Worm (Caenorhabditis elegans) whole organism, L3 larva: ENCODE measurements around the gene yju-2.

Source experiments
- R02D3.7 ChIP-seq: fragments of 150-350 bp; optimal IDR thresholded peaks from 2 replicates; lab custom pipeline; 2014; ENCODE audit warnings: missing biosample characterization, missing genetic modification characterization
- ZK546.5 ChIP-seq: sonication (generic microtip); optimal IDR thresholded peaks from 2 replicates; lab custom pipeline; 2017; ENCODE audit warnings: missing biosample characterization, missing genetic modification characterization
- aly-2 ChIP-seq: fragments of 150-350 bp; optimal IDR thresholded peaks from 2 replicates; lab custom pipeline; 2014; ENCODE audit warnings: missing biosample characterization, missing genetic modification characterization
- ama-1 ChIP-seq: fragments of 150-350 bp; optimal IDR thresholded peaks from 2 replicates; lab custom pipeline; 2018
- ceh-16 ChIP-seq: sonication (generic microtip); optimal IDR thresholded peaks from 2 replicates; lab custom pipeline; 2017; ENCODE audit warnings: missing biosample characterization, missing genetic modification characterization
- ceh-28 ChIP-seq: fragments of 150-350 bp; optimal IDR thresholded peaks from 2 replicates; lab custom pipeline; 2014; ENCODE audit warnings: missing biosample characterization, missing genetic modification reagents, missing genetic modification characterization
- ceh-82 ChIP-seq: fragments of 150-350 bp; optimal IDR thresholded peaks from 2 replicates; lab custom pipeline; 2014; ENCODE audit warnings: missing biosample characterization, missing genetic modification characterization
- ceh-9 ChIP-seq: sonication (generic microtip); optimal IDR thresholded peaks from 2 replicates; lab custom pipeline; 2018; ENCODE audit warnings: missing biosample characterization, missing genetic modification characterization
- egl-27 ChIP-seq: sonication (generic microtip); optimal IDR thresholded peaks from 4 replicates; lab custom pipeline; 2017; ENCODE audit warnings: missing biosample characterization, missing genetic modification reagents, missing genetic modification characterization
- egl-5 ChIP-seq: fragments of 150-350 bp; optimal IDR thresholded peaks from 2 replicates; lab custom pipeline; 2017; ENCODE audit warnings: missing biosample characterization, missing genetic modification reagents, missing genetic modification characterization, inconsistent platforms
- elt-1 ChIP-seq: fragments of 150-350 bp; optimal IDR thresholded peaks from 2 replicates; lab custom pipeline; 2014; ENCODE audit warnings: missing biosample characterization, missing genetic modification characterization
- elt-2 ChIP-seq: sonication (generic microtip); optimal IDR thresholded peaks from 2 replicates; lab custom pipeline; 2016; ENCODE audit warnings: missing genetic modification reagents, mild to moderate bottlenecking, missing genetic modification characterization, missing compliant biosample characterization
- elt-3 ChIP-seq, 3 experiments: fragments of 150-350 bp in 1 of 3; sonication (generic microtip) in 2 of 3; optimal IDR thresholded peaks; 2 replicates in 2 of 3; 4 replicates in 1 of 3; lab custom pipeline; 2014 to 2017; ENCODE audit warnings: missing biosample characterization in 3 of 3, missing genetic modification characterization in 3 of 3
- fkh-10 ChIP-seq: sonication (generic microtip); optimal IDR thresholded peaks from 2 replicates; lab custom pipeline; 2017; ENCODE audit warnings: missing biosample characterization, missing genetic modification reagents, missing genetic modification characterization
- fkh-2 ChIP-seq: fragments of 150-350 bp; optimal IDR thresholded peaks from 2 replicates; lab custom pipeline; 2014; ENCODE audit warnings: missing biosample characterization, missing genetic modification reagents, missing genetic modification characterization
- hmg-11 ChIP-seq: sonication (generic microtip); optimal IDR thresholded peaks from 2 replicates; lab custom pipeline; 2016; ENCODE audit warnings: missing genetic modification characterization, missing compliant biosample characterization
- jun-1 ChIP-seq: fragments of 150-350 bp; optimal IDR thresholded peaks from 2 replicates; lab custom pipeline; 2014; ENCODE audit warnings: missing biosample characterization, missing genetic modification reagents, missing genetic modification characterization
- lin-15B ChIP-seq: fragments of 150-350 bp; optimal IDR thresholded peaks from 2 replicates; lab custom pipeline; 2014; ENCODE audit warnings: missing biosample characterization, missing genetic modification characterization
- lin-39 ChIP-seq: fragments of 150-350 bp; optimal IDR thresholded peaks from 2 replicates; lab custom pipeline; 2018; ENCODE audit warnings: missing biosample characterization, missing genetic modification reagents, missing genetic modification characterization
- lsy-12 ChIP-seq: sonication (generic microtip); optimal IDR thresholded peaks from 2 replicates; lab custom pipeline; 2016; ENCODE audit warnings: mild to moderate bottlenecking, missing genetic modification characterization, missing compliant biosample characterization
- mdl-1 ChIP-seq: fragments of 150-350 bp; optimal IDR thresholded peaks from 2 replicates; lab custom pipeline; 2014; ENCODE audit warnings: missing biosample characterization, missing genetic modification characterization
- nfya-1 ChIP-seq: sonication (generic microtip); optimal IDR thresholded peaks from 2 replicates; lab custom pipeline; 2017; ENCODE audit warnings: missing genetic modification characterization, mild to moderate bottlenecking, missing compliant biosample characterization, antibody characterized with exemption, moderate library complexity; ENCODE audit not compliant: insufficient read depth
- nhr-11 ChIP-seq: fragments of 150-350 bp; optimal IDR thresholded peaks from 2 replicates; lab custom pipeline; 2014; ENCODE audit warnings: missing biosample characterization, missing genetic modification characterization
- nhr-12 ChIP-seq: fragments of 150-350 bp; optimal IDR thresholded peaks from 2 replicates; lab custom pipeline; 2014; ENCODE audit warnings: missing biosample characterization, missing genetic modification characterization
- nhr-23 ChIP-seq: fragments of 150-350 bp; optimal IDR thresholded peaks from 2 replicates; lab custom pipeline; 2014; ENCODE audit warnings: missing biosample characterization, missing genetic modification reagents, missing genetic modification characterization
- nhr-237 ChIP-seq: fragments of 150-350 bp; optimal IDR thresholded peaks from 2 replicates; lab custom pipeline; 2014; ENCODE audit warnings: missing biosample characterization, missing genetic modification characterization
- nhr-25 ChIP-seq: sonication (generic microtip); optimal IDR thresholded peaks from 2 replicates; lab custom pipeline; 2017; ENCODE audit warnings: missing biosample characterization, missing genetic modification characterization
- nhr-28 ChIP-seq: fragments of 150-350 bp; optimal IDR thresholded peaks from 2 replicates; lab custom pipeline; 2014; ENCODE audit warnings: missing biosample characterization, missing genetic modification characterization
- nhr-43 ChIP-seq: sonication (generic microtip); optimal IDR thresholded peaks from 2 replicates; lab custom pipeline; 2016; ENCODE audit warnings: mild to moderate bottlenecking, missing genetic modification characterization, missing compliant biosample characterization; ENCODE audit not compliant: poor library complexity, severe bottlenecking
- nhr-67 ChIP-seq: fragments of 150-350 bp; optimal IDR thresholded peaks from 2 replicates; lab custom pipeline; 2014; ENCODE audit warnings: missing biosample characterization, missing genetic modification characterization
- nhr-76 ChIP-seq: fragments of 150-350 bp; sonication (generic microtip); optimal IDR thresholded peaks from 5 replicates; lab custom pipeline; 2014; ENCODE audit warnings: missing biosample characterization, missing genetic modification characterization
- nhr-77 ChIP-seq: fragments of 150-350 bp; optimal IDR thresholded peaks from 2 replicates; lab custom pipeline; 2014; ENCODE audit warnings: missing biosample characterization, missing genetic modification characterization
- pha-4 ChIP-seq: fragments of 150-350 bp; optimal IDR thresholded peaks from 2 replicates; lab custom pipeline; 2014; ENCODE audit warnings: missing biosample characterization, missing genetic modification reagents, missing genetic modification characterization
- pqm-1 ChIP-seq: fragments of 150-350 bp; optimal IDR thresholded peaks from 2 replicates; lab custom pipeline; 2017; ENCODE audit warnings: missing biosample characterization, missing genetic modification characterization, inconsistent platforms
- sea-2 ChIP-seq: fragments of 150-350 bp; sonication (generic microtip); optimal IDR thresholded peaks from 4 replicates; lab custom pipeline; 2014; ENCODE audit warnings: missing biosample characterization, missing genetic modification reagents, missing genetic modification characterization
- skn-1 ChIP-seq: fragments of 150-350 bp; optimal IDR thresholded peaks from 2 replicates; lab custom pipeline; 2014; ENCODE audit warnings: missing biosample characterization, missing genetic modification characterization
- snpc-4 ChIP-seq: fragments of 150-350 bp; optimal IDR thresholded peaks from 2 replicates; lab custom pipeline; 2014; ENCODE audit warnings: missing biosample characterization, missing genetic modification characterization
- tbx-2 ChIP-seq: sonication (generic microtip); optimal IDR thresholded peaks from 2 replicates; lab custom pipeline; 2016; ENCODE audit warnings: mild to moderate bottlenecking, missing genetic modification characterization, missing compliant biosample characterization
- unc-39 ChIP-seq: sonication (generic microtip); optimal IDR thresholded peaks from 4 replicates; lab custom pipeline; 2017; ENCODE audit warnings: missing biosample characterization, missing genetic modification characterization
- ztf-4 ChIP-seq: fragments of 150-350 bp; optimal IDR thresholded peaks from 2 replicates; lab custom pipeline; 2014; ENCODE audit warnings: missing biosample characterization, missing genetic modification characterization

Gene yju-2

ce11 chrIII:7203130-7203775 is 19.1 kb downstream of the yju-2 start:
- TF ChIP-seq lsy-12 (peak; percentile 5), nhr-23 (tag; lab: Kevin White, UChicago) (peak; percentile 68), ceh-28 (tag; lab: Kevin White, UChicago) (peak; percentile 49), nhr-237 (tag; lab: Kevin White, UChicago) (no peak), elt-3 (tag; optimal IDR thresholded peaks at IDR 0.05; lab: Kevin White, UChicago) (peak in 1 of 3 experiments; percentile 44), nhr-25 (peak; percentile 58), snpc-4 (tag; lab: Kevin White, UChicago) (no peak)
- TF ChIP-seq, all 47 proteins: peak for 5

ce11 chrIII:7207903-7208497 is 23.9 kb downstream of the yju-2 start, which contains the start of gene rpl-6:
Gene rpl-6, plus strand, starts transcription at chrIII:7208447.
- peak; percentile 98 for TF ChIP-seq nfya-1 (tag; lab: Kevin White, UChicago)
- no peak for TF ChIP-seq nhr-77
- no peak for TF ChIP-seq aly-2 (tag; lab: Kevin White, UChicago)
- TF ChIP-seq nhr-76 (tag; lab: Kevin White, UChicago): peak; percentile 1
- peak; percentile 14 for TF ChIP-seq fkh-10 (GFP tag; lab: Kevin White, UChicago)
- no peak for TF ChIP-seq fkh-2 (tag; lab: Kevin White, UChicago)
- TF ChIP-seq elt-1 (tag; lab: Kevin White, UChicago): peak; percentile 18
- TF ChIP-seq ceh-28 (tag; lab: Kevin White, UChicago): peak; percentile 60
- peak; percentile 88 for TF ChIP-seq nhr-25
- TF ChIP-seq lin-15B: peak; percentile 93
- peak; percentile 66 for TF ChIP-seq elt-2
- TF ChIP-seq nhr-12 (tag; lab: Kevin White, UChicago): no peak
- TF ChIP-seq pha-4 (tag; lab: Kevin White, UChicago): peak; percentile 98
- TF ChIP-seq R02D3.7: peak; percentile 84
- TF ChIP-seq ZK546.5 (tag; lab: Kevin White, UChicago): peak; percentile 22
- peak; percentile 72 for TF ChIP-seq egl-27
- no peak for TF ChIP-seq nhr-67 (tag; lab: Kevin White, UChicago)
- TF ChIP-seq ztf-4 (tag; lab: Kevin White, UChicago): peak; percentile 13
- no peak for TF ChIP-seq unc-39 (tag; lab: Kevin White, UChicago)
- peak; percentile 90 for TF ChIP-seq lsy-12
- TF ChIP-seq lin-39 (tag; lab: Kevin White, UChicago): peak; percentile 73
- TF ChIP-seq tbx-2 (tag; lab: Kevin White, UChicago): peak; percentile 37
- TF ChIP-seq ceh-16: peak; percentile 21
- TF ChIP-seq nhr-43 (tag; lab: Kevin White, UChicago): peak; percentile 79
- no peak for TF ChIP-seq ceh-82 (tag; lab: Kevin White, UChicago)
- TF ChIP-seq hmg-11 (tag; lab: Kevin White, UChicago): peak; percentile 81
- TF ChIP-seq nhr-23 (tag; lab: Kevin White, UChicago): peak; percentile 98
- TF ChIP-seq elt-3 (tag; optimal IDR thresholded peaks at IDR 0.05; lab: Kevin White, UChicago): peak in 1 of 3 experiments; percentile 72
- no peak for TF ChIP-seq mdl-1 (tag; lab: Kevin White, UChicago)
- TF ChIP-seq ceh-9: no peak
- TF ChIP-seq jun-1: peak; percentile 35
- TF ChIP-seq nhr-28 (tag; lab: Kevin White, UChicago): no peak
- TF ChIP-seq skn-1 (tag; lab: Kevin White, UChicago): peak; percentile 77
- TF ChIP-seq nhr-11: no peak
- TF ChIP-seq sea-2 (GFP tag; lab: Kevin White, UChicago): no peak
- TF ChIP-seq ama-1 (lab: Kevin White, UChicago): peak; percentile 59
- TF ChIP-seq pqm-1 (tag; lab: Kevin White, UChicago): peak; percentile 67
- peak; percentile 48 for TF ChIP-seq snpc-4 (tag; lab: Kevin White, UChicago)
- TF ChIP-seq egl-5 (tag; lab: Kevin White, UChicago): peak; percentile 66
